In genomic region chrX:7968215-7968799, dm6 we compare ENCODE assay signal across 3 fruit fly cellular contexts.
TF ChIP-seq lines count a peak whose summit lies in the region.

TSS of gene sws (minus strand) at chrX:7968236.

TF ChIP-seq in whole organism, embryonic, 481 proteins besides CTCF, POLR2A, EP300 and RAD21 (continued from another document and continues in another):
- TF ChIP-seq CG1529 (GFP tag; optimal IDR thresholded peaks at IDR 0.05; lab: Kevin White, UChicago) = no peak
- no peak for TF ChIP-seq prd (optimal IDR thresholded peaks at IDR 0.05; lab: Kevin White, UChicago)
- 0 out of 3 replicates have a peak, but pooled peaks have one; percentile 19 for TF ChIP-seq prd (GFP tag; IDR thresholded peaks at IDR 0.05; lab: Robert Waterston, UW)
- TF ChIP-seq mld (GFP tag; IDR thresholded peaks at IDR 0.05; lab: Robert Waterston, UW; ENCODE audit: partially characterized antibody) = peak; percentile 66; the same call in 1 of the 3 replicates
- TF ChIP-seq pros (GFP tag; optimal IDR thresholded peaks at IDR 0.05; lab: Kevin White, UChicago) = no peak
- TF ChIP-seq CG10147 (GFP tag; optimal IDR thresholded peaks at IDR 0.05; lab: Kevin White, UChicago) = peak; percentile 5
- TF ChIP-seq E2f2 (GFP tag; IDR thresholded peaks at IDR 0.05; lab: Robert Waterston, UW) = 0 out of 2 replicates have a peak, but pooled peaks have one; percentile 17
- TF ChIP-seq CG14860 (GFP tag; IDR thresholded peaks at IDR 0.05; lab: Robert Waterston, UW; ENCODE audit: partially characterized antibody) = peak; percentile 67
- TF ChIP-seq hb (GFP tag; IDR thresholded peaks at IDR 0.05; lab: Robert Waterston, UW; ENCODE audit: partially characterized antibody) = no peak; the same call in 2 of the 3 replicates
- TF ChIP-seq CG2129 (GFP tag; IDR thresholded peaks at IDR 0.05; lab: Robert Waterston, UW; ENCODE audit: partially characterized antibody) = 0 out of 2 replicates have a peak, but pooled peaks have one; percentile 30
- TF ChIP-seq Hmx (GFP tag; optimal IDR thresholded peaks at IDR 0.05; lab: Kevin White, UChicago) = no peak
- TF ChIP-seq slbo (GFP tag; IDR thresholded peaks at IDR 0.05; lab: Robert Waterston, UW) = peak; percentile 31; the same call in 1 of the 2 replicates
- TF ChIP-seq CG13624 (GFP tag; optimal IDR thresholded peaks at IDR 0.05; lab: Kevin White, UChicago) = no peak
- TF ChIP-seq lola (GFP tag; optimal IDR thresholded peaks at IDR 0.05; lab: Kevin White, UChicago) = peak in 1 of 3 experiments; percentile 21
- peak; percentile 67 for TF ChIP-seq CG17361 (GFP tag; IDR thresholded peaks at IDR 0.05; lab: Robert Waterston, UW)
- TF ChIP-seq lbe (GFP tag; optimal IDR thresholded peaks at IDR 0.05; lab: Kevin White, UChicago) = peak; percentile 1
- no peak for TF ChIP-seq Camta (GFP tag; optimal IDR thresholded peaks at IDR 0.05; lab: Kevin White, UChicago)
- TF ChIP-seq trem (tag; optimal IDR thresholded peaks at IDR 0.05; lab: Kevin White, UChicago) = peak; percentile 7
- TF ChIP-seq bbx (GFP tag; IDR thresholded peaks at IDR 0.05; lab: Robert Waterston, UW; ENCODE audit: partially characterized antibody) = peak; percentile 70
- TF ChIP-seq CG6254 (GFP tag; optimal IDR thresholded peaks at IDR 0.05; lab: Kevin White, UChicago) = no peak
- peak; percentile 28 for TF ChIP-seq stwl (tag; optimal IDR thresholded peaks at IDR 0.05; lab: Kevin White, UChicago)
- no peak for TF ChIP-seq sima (GFP tag; optimal IDR thresholded peaks at IDR 0.05; lab: Kevin White, UChicago)
- TF ChIP-seq CG2678 (tag; optimal IDR thresholded peaks at IDR 0.05; lab: Kevin White, UChicago) = peak; percentile 63
- TF ChIP-seq Hand (GFP tag; optimal IDR thresholded peaks at IDR 0.05; lab: Kevin White, UChicago) = no peak
- TF ChIP-seq HLH4C (GFP tag; IDR thresholded peaks at IDR 0.05; lab: Robert Waterston, UW; ENCODE audit: partially characterized antibody) = peak; percentile 75
- peak; percentile 40 for TF ChIP-seq Sox100B (GFP tag; optimal IDR thresholded peaks at IDR 0.05; lab: Kevin White, UChicago)
- TF ChIP-seq Bgb (GFP tag; IDR thresholded peaks at IDR 0.05; lab: Robert Waterston, UW; ENCODE audit: partially characterized antibody) = peak; percentile 74
- no peak for TF ChIP-seq sob (GFP tag; IDR thresholded peaks at IDR 0.05; lab: Robert Waterston, UW)
- TF ChIP-seq eyg (GFP tag; optimal IDR thresholded peaks at IDR 0.05; lab: Kevin White, UChicago) = no peak
- peak; percentile 32 for TF ChIP-seq CG1233 (GFP tag; optimal IDR thresholded peaks at IDR 0.05; lab: Kevin White, UChicago)
- TF ChIP-seq CG7271 (tag; optimal IDR thresholded peaks at IDR 0.05; lab: Kevin White, UChicago) = no peak
- peak; percentile 29; the same call in 1 of the 2 replicates for TF ChIP-seq tna (GFP tag; IDR thresholded peaks at IDR 0.05; lab: Robert Waterston, UW; ENCODE audit: partially characterized antibody)
- no peak for TF ChIP-seq Dad (GFP tag; optimal IDR thresholded peaks at IDR 0.05; lab: Kevin White, UChicago)
- peak; percentile 73 for TF ChIP-seq CG13287 (GFP tag; IDR thresholded peaks at IDR 0.05; lab: Robert Waterston, UW; ENCODE audit: partially characterized antibody)
- TF ChIP-seq amos (GFP tag; IDR thresholded peaks at IDR 0.05; lab: Robert Waterston, UW; ENCODE audit: partially characterized antibody) = peak; percentile 75
- peak; percentile 64 for TF ChIP-seq Sry-β (GFP tag; optimal IDR thresholded peaks at IDR 0.05; lab: Kevin White, UChicago)
- peak; percentile 41; the same call in 1 of the 2 replicates for TF ChIP-seq nerfin-2 (GFP tag; IDR thresholded peaks at IDR 0.05; lab: Robert Waterston, UW; ENCODE audit: partially characterized antibody)
- TF ChIP-seq Ets97D (GFP tag; optimal IDR thresholded peaks at IDR 0.05; lab: Kevin White, UChicago) = peak; percentile 40
- TF ChIP-seq CG30403 (GFP tag; optimal IDR thresholded peaks at IDR 0.05; lab: Kevin White, UChicago) = peak; percentile 60

TF ChIP-seq in whole organism, prepupa, 60 proteins besides CTCF, POLR2A, EP300 and RAD21 (continued from another document):
- TF ChIP-seq spab (GFP tag; optimal IDR thresholded peaks at IDR 0.05; lab: Kevin White, UChicago) = no peak
- no peak for TF ChIP-seq Eip93F (GFP tag; optimal IDR thresholded peaks at IDR 0.05; lab: Kevin White, UChicago)
- 0 out of 3 replicates have a peak, but pooled peaks have one; percentile 13 for TF ChIP-seq eg (GFP tag; IDR thresholded peaks at IDR 0.05; lab: Robert Waterston, UW)
- no peak for TF ChIP-seq CG10669 (GFP tag; optimal IDR thresholded peaks at IDR 0.05; lab: Kevin White, UChicago)
- no peak for TF ChIP-seq ss (GFP tag; optimal IDR thresholded peaks at IDR 0.05; lab: Kevin White, UChicago)
- peak; percentile 36 for TF ChIP-seq CG3032 (tag; optimal IDR thresholded peaks at IDR 0.05; lab: Kevin White, UChicago)
- TF ChIP-seq CG6854 (GFP tag; optimal IDR thresholded peaks at IDR 0.05; lab: Kevin White, UChicago) = no peak
- TF ChIP-seq fd85E (GFP tag; optimal IDR thresholded peaks at IDR 0.05; lab: Kevin White, UChicago) = no peak
- no peak for TF ChIP-seq Sox14 (GFP tag; optimal IDR thresholded peaks at IDR 0.05; lab: Kevin White, UChicago)
- TF ChIP-seq Ets21C (GFP tag; optimal IDR thresholded peaks at IDR 0.05; lab: Kevin White, UChicago) = peak; percentile 7
- TF ChIP-seq CG8632 (GFP tag; optimal IDR thresholded peaks at IDR 0.05; lab: Kevin White, UChicago) = peak; percentile 53
- TF ChIP-seq dsx (GFP tag; optimal IDR thresholded peaks at IDR 0.05; lab: Kevin White, UChicago; ENCODE audit: poor library complexity, severe bottlenecking) = no peak
- TF ChIP-seq Sox102F (GFP tag; optimal IDR thresholded peaks at IDR 0.05; lab: Kevin White, UChicago) = peak; percentile 8
- TF ChIP-seq Met (GFP tag; optimal IDR thresholded peaks at IDR 0.05; lab: Kevin White, UChicago) = peak; percentile 35
- TF ChIP-seq achi (GFP tag; optimal IDR thresholded peaks at IDR 0.05; lab: Kevin White, UChicago) = peak; percentile 55
- TF ChIP-seq CG11294 (GFP tag; IDR thresholded peaks at IDR 0.05; lab: Robert Waterston, UW) = no peak
- peak; percentile 59 for TF ChIP-seq svp (GFP tag; lab: Kevin White, UChicago)
- no peak for TF ChIP-seq Lpt (GFP tag; optimal IDR thresholded peaks at IDR 0.05; lab: Kevin White, UChicago)
- no peak for TF ChIP-seq CG8119 (GFP tag; IDR thresholded peaks at IDR 0.05; lab: Robert Waterston, UW)
- no peak for TF ChIP-seq CG8319 (GFP tag; optimal IDR thresholded peaks at IDR 0.05; lab: Kevin White, UChicago)
- TF ChIP-seq pdm3 (GFP tag; optimal IDR thresholded peaks at IDR 0.05; lab: Kevin White, UChicago) = peak; percentile 51
- peak; percentile 18 for TF ChIP-seq Hr4 (GFP tag; optimal IDR thresholded peaks at IDR 0.05; lab: Kevin White, UChicago)
- peak; percentile 39 for TF ChIP-seq Smox (GFP tag; optimal IDR thresholded peaks at IDR 0.05; lab: Kevin White, UChicago)
- TF ChIP-seq cyc (GFP tag; optimal IDR thresholded peaks at IDR 0.05; lab: Kevin White, UChicago) = peak; percentile 18
- TF ChIP-seq lz (GFP tag; optimal IDR thresholded peaks at IDR 0.05; lab: Kevin White, UChicago) = peak; percentile 40
- TF ChIP-seq CG10631 (GFP tag; optimal IDR thresholded peaks at IDR 0.05; lab: Kevin White, UChicago) = peak; percentile 59
- peak; percentile 15 for TF ChIP-seq Ets96B (tag; optimal IDR thresholded peaks at IDR 0.05; lab: Kevin White, UChicago)
- TF ChIP-seq Hr38 (GFP tag; optimal IDR thresholded peaks at IDR 0.05; lab: Kevin White, UChicago) = no peak

TF ChIP-seq in whole organism, wandering third instar larva, 38 proteins besides CTCF, POLR2A, EP300 and RAD21 (continued from another document):
- TF ChIP-seq Rel (GFP tag; optimal IDR thresholded peaks at IDR 0.05; lab: Kevin White, UChicago) = no peak
- no peak for TF ChIP-seq Rel (tag; optimal IDR thresholded peaks at IDR 0.05; lab: Kevin White, UChicago)
- TF ChIP-seq Mio (GFP tag; optimal IDR thresholded peaks at IDR 0.05; lab: Kevin White, UChicago) = no peak
- no peak for TF ChIP-seq lola (GFP tag; optimal IDR thresholded peaks at IDR 0.05; lab: Kevin White, UChicago)
- TF ChIP-seq pan (optimal IDR thresholded peaks at IDR 0.05; lab: Kevin White, UChicago) = no peak
- TF ChIP-seq woc (GFP tag; optimal IDR thresholded peaks at IDR 0.05; lab: Kevin White, UChicago) = no peak
- peak; percentile 37 for TF ChIP-seq OdsH (GFP tag; optimal IDR thresholded peaks at IDR 0.05; lab: Kevin White, UChicago)
- TF ChIP-seq ey (GFP tag; optimal IDR thresholded peaks at IDR 0.05; lab: Kevin White, UChicago) = peak; percentile 15
- TF ChIP-seq Abd-B (GFP tag; optimal IDR thresholded peaks at IDR 0.05; lab: Kevin White, UChicago) = no peak
